Worm (Caenorhabditis elegans): ENCODE measurements around the gene F41B4.1.

DNA sequence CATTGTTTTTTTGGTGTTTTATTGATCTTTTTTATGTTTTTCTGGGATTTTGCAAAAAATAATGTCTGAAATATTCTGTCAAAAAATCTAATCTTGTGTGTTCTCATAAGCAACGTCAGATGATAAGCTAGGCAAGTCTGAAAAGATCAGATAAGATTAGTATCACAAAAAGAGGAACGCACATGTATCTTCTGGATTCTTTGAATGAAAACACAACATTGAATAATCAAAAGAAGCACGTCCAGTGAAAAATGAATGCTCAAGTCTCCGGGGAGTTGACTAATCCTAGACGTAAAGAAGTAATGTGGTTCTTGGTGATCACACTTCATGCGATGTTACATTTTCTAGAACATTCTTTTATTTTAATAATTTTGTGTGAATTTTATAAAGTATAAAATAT, 20.2 kb downstream of the F41B4.1 start:
- no peak for TF ChIP-seq F13C5.2 (tag; optimal IDR thresholded peaks at IDR 0.05)
- TF ChIP-seq sea-1 (GFP tag; conservative IDR thresholded peaks at IDR 0.05), result no peak
- TF ChIP-seq ama-1 (optimal IDR thresholded peaks at IDR 0.05), result no peak
- TF ChIP-seq ceh-13 (GFP tag; optimal IDR thresholded peaks at IDR 0.05), result no peak
